Worm (Caenorhabditis elegans): ENCODE results near the gene Y54G11A.4.

Gene Y54G11A.4

DNA sequence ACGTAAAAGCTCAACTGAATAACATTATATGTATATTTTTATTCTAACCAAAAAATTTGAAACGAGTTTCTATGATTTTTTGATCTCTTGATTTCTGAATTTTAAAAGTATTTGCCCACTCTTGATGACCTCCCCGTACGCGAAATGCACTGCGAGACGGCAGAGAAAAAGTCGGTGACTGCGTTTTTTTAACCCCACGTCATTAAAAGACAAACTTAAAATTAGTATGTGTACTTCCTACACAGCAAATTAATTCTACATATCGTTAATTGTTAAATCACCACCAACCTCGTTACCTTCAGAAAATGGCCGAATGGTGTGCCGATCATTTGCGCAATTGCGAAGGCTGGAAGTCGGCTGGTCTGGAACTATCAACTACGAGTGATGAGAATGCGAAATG, at the start of gene Y54G11A.4:
Gene Y54G11A.4, plus strand, starts transcription at position 301 of the 400 bp plus-strand sequence.
- no peak for TF ChIP-seq tra-4 (tag; optimal IDR thresholded peaks at IDR 0.05)
- TF ChIP-seq ets-7 (tag; optimal IDR thresholded peaks at IDR 0.05) = no peak
- no peak for TF ChIP-seq pes-1 (GFP tag; IDR thresholded peaks at IDR 0.05)
- no peak for TF ChIP-seq tbx-11 (GFP tag; IDR thresholded peaks at IDR 0.05)
- TF ChIP-seq hmbx-1 (tag; optimal IDR thresholded peaks at IDR 0.05) = no peak
- TF ChIP-seq ama-1 (optimal IDR thresholded peaks at IDR 0.05) = no peak
- TF ChIP-seq B0310.2 (tag; optimal IDR thresholded peaks at IDR 0.05) = no peak
- no peak for TF ChIP-seq hmg-4 (GFP tag; optimal IDR thresholded peaks at IDR 0.05)
- no peak for TF ChIP-seq scrt-1 (GFP tag; IDR thresholded peaks at IDR 0.05)
- TF ChIP-seq sea-1 (GFP tag; conservative IDR thresholded peaks at IDR 0.05) = no peak
- no peak for TF ChIP-seq ceh-13 (GFP tag; optimal IDR thresholded peaks at IDR 0.05)
- no peak for TF ChIP-seq hnd-1 (tag; optimal IDR thresholded peaks at IDR 0.05)
- TF ChIP-seq ceh-36 (tag; optimal IDR thresholded peaks at IDR 0.05) = no peak
- TF ChIP-seq F13C5.2 (tag; optimal IDR thresholded peaks at IDR 0.05) = no peak
- no peak for TF ChIP-seq tbx-37 (GFP tag; conservative IDR thresholded peaks at IDR 0.05)

ce11 chrII:14243503-14243902, 49.1 kb upstream of the Y54G11A.4 start, which contains the start of gene jmjd-2:
jmjd-2 (minus strand) TSS chrII:14243603.
- TF ChIP-seq B0310.2 (tag; optimal IDR thresholded peaks at IDR 0.05) = no peak
- TF ChIP-seq ama-1 (optimal IDR thresholded peaks at IDR 0.05) = no peak
- no peak for TF ChIP-seq tbx-37 (GFP tag; conservative IDR thresholded peaks at IDR 0.05)
- no peak for TF ChIP-seq ets-7 (tag; optimal IDR thresholded peaks at IDR 0.05)
- TF ChIP-seq scrt-1 (GFP tag; IDR thresholded peaks at IDR 0.05) = no peak
- no peak for TF ChIP-seq ceh-13 (GFP tag; optimal IDR thresholded peaks at IDR 0.05)
- no peak for TF ChIP-seq sea-1 (GFP tag; conservative IDR thresholded peaks at IDR 0.05)

- TF ChIP-seq tbx-11 (GFP tag; IDR thresholded peaks at IDR 0.05) (no peak), B0310.2 (tag; optimal IDR thresholded peaks at IDR 0.05) (no peak), scrt-1 (GFP tag; IDR thresholded peaks at IDR 0.05) (no peak), hmg-4 (GFP tag; optimal IDR thresholded peaks at IDR 0.05) (no peak), F13C5.2 (tag; optimal IDR thresholded peaks at IDR 0.05) (no peak), hnd-1 (tag; optimal IDR thresholded peaks at IDR 0.05) (no peak), ets-7 (tag; optimal IDR thresholded peaks at IDR 0.05) (no peak)
Observed at ce11 chrII:14244457-14245254, 48.0 kb upstream of the Y54G11A.4 start.

DNA sequence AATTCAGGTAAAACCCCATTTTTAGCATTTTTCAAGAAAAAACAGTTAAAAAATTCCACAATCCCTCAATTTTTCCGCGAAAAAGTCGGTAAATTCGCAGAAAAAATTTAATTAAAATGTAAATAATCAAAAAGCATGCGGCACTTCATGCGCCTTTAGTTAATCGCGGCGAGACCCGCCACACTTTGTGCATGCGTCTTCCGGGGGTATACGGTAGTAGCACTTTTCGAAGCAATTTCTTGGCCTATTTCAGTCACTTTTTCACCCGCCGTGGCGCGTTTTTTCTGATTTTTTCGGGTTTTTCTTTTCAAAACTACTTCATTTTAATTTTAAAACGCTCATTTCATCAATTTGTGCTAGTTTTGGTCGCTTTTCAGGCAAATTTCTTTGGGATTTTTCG, 45.4 kb upstream of the Y54G11A.4 start:
- TF ChIP-seq ceh-36 (tag; optimal IDR thresholded peaks at IDR 0.05) (no peak), ceh-13 (GFP tag; optimal IDR thresholded peaks at IDR 0.05) (no peak), hnd-1 (tag; optimal IDR thresholded peaks at IDR 0.05) (no peak), F13C5.2 (tag; optimal IDR thresholded peaks at IDR 0.05) (no peak), ets-7 (tag; optimal IDR thresholded peaks at IDR 0.05) (no peak), B0310.2 (tag; optimal IDR thresholded peaks at IDR 0.05) (no peak), hmg-4 (GFP tag; optimal IDR thresholded peaks at IDR 0.05) (no peak), tbx-11 (GFP tag; IDR thresholded peaks at IDR 0.05) (no peak), ama-1 (optimal IDR thresholded peaks at IDR 0.05) (no peak), aly-1 (tag; optimal IDR thresholded peaks at IDR 0.05) (no peak), hmbx-1 (tag; optimal IDR thresholded peaks at IDR 0.05) (no peak), pes-1 (GFP tag; IDR thresholded peaks at IDR 0.05) (no peak), scrt-1 (GFP tag; IDR thresholded peaks at IDR 0.05) (no peak), flt-1 (GFP tag; IDR thresholded peaks at IDR 0.05) (no peak), sea-1 (GFP tag; conservative IDR thresholded peaks at IDR 0.05) (no peak), tra-4 (tag; optimal IDR thresholded peaks at IDR 0.05) (no peak), tbx-37 (GFP tag; conservative IDR thresholded peaks at IDR 0.05) (no peak)

DNA sequence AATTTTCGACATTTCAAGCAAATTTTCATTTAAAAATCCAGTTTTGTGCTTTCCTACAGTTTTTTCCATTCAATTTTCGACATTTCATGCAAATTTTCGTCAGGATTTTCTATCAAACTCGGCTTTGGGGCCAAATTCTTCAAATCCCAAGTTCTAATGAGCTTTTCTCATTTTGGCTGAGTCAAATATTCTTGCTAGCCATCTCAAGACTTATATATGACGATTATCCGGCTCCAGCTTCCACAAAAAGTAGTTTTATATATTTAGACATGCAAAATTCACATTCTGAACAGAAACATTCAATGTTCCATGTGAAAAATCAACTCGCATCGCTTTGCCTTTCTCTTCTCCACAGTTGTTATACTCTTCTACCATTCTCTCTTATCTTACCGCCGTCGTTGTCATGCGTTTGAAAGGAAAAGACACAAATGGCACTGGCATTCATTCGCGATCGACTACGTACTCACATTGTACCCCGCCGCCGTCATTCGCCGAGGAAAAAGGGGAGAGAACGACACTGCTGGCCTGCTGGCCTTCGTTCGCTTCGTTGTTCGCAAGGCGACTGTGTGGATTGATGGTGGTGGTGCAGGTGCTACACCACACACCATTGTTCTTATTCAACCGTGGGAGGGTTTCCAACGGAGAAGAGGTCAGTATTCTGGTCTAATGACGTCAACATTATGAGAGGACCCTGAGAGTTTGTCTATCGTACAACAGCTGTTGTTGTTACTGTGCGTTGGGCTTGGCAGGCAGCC, 44.7 kb upstream of the Y54G11A.4 start:
- TF ChIP-seq F13C5.2 (tag; optimal IDR thresholded peaks at IDR 0.05) (no peak), sea-1 (GFP tag; conservative IDR thresholded peaks at IDR 0.05) (peak; percentile 64; the same call in 1 of the 2 replicates), aly-1 (tag; optimal IDR thresholded peaks at IDR 0.05) (peak; percentile 15), hmg-4 (GFP tag; optimal IDR thresholded peaks at IDR 0.05) (peak; percentile 94), ceh-36 (tag; optimal IDR thresholded peaks at IDR 0.05) (no peak), tbx-37 (GFP tag; conservative IDR thresholded peaks at IDR 0.05) (no peak), tra-4 (tag; optimal IDR thresholded peaks at IDR 0.05) (no peak), hnd-1 (tag; optimal IDR thresholded peaks at IDR 0.05) (no peak), scrt-1 (GFP tag; IDR thresholded peaks at IDR 0.05) (no peak), hmbx-1 (tag; optimal IDR thresholded peaks at IDR 0.05) (no peak), ama-1 (optimal IDR thresholded peaks at IDR 0.05) (no peak), tbx-11 (GFP tag; IDR thresholded peaks at IDR 0.05) (0 out of 2 replicates have a peak, but pooled peaks have one; percentile 32), B0310.2 (tag; optimal IDR thresholded peaks at IDR 0.05) (no peak), flt-1 (GFP tag; IDR thresholded peaks at IDR 0.05) (no peak; the same call in 1 of the 2 replicates), ceh-13 (GFP tag; optimal IDR thresholded peaks at IDR 0.05) (no peak), ets-7 (tag; optimal IDR thresholded peaks at IDR 0.05) (no peak), pes-1 (GFP tag; IDR thresholded peaks at IDR 0.05) (0 out of 2 replicates have a peak, but pooled peaks have one; percentile 15)

DNA sequence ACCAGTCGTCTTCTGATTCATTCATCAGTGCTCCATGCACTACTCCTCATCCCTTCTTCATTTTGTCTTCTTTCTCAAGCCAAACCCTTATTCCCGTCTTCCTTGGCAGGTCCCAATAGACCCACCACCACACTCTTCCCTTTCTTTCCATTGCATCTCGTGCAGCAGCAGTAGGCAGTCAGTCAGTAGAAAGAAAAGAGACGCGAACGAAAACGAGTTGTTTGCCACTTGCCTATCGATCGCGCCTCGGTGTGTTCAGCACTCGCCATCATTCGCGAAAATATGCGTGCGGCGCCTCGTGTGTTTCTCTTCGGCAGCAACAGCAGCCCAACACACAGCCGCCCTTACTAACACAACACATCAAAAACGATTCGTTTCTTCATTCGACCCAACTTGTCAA, 43.1 kb upstream of the Y54G11A.4 start:
- TF ChIP-seq tbx-37 (GFP tag; conservative IDR thresholded peaks at IDR 0.05) (no peak), ets-7 (tag; optimal IDR thresholded peaks at IDR 0.05) (peak; percentile 20), hnd-1 (tag; optimal IDR thresholded peaks at IDR 0.05) (no peak), ama-1 (optimal IDR thresholded peaks at IDR 0.05) (peak; percentile 95), scrt-1 (GFP tag; IDR thresholded peaks at IDR 0.05) (no peak), ceh-13 (GFP tag; optimal IDR thresholded peaks at IDR 0.05) (no peak), tra-4 (tag; optimal IDR thresholded peaks at IDR 0.05) (no peak), aly-1 (tag; optimal IDR thresholded peaks at IDR 0.05) (peak; percentile 70), flt-1 (GFP tag; IDR thresholded peaks at IDR 0.05) (peak; percentile 73), F13C5.2 (tag; optimal IDR thresholded peaks at IDR 0.05) (no peak), B0310.2 (tag; optimal IDR thresholded peaks at IDR 0.05) (no peak), pes-1 (GFP tag; IDR thresholded peaks at IDR 0.05) (peak; percentile 61), ceh-36 (tag; optimal IDR thresholded peaks at IDR 0.05) (peak; percentile 14), hmg-4 (GFP tag; optimal IDR thresholded peaks at IDR 0.05) (peak; percentile 76), sea-1 (GFP tag; conservative IDR thresholded peaks at IDR 0.05) (no peak; the same call in 1 of the 2 replicates), tbx-11 (GFP tag; IDR thresholded peaks at IDR 0.05) (0 out of 2 replicates have a peak, but pooled peaks have one; percentile 22), hmbx-1 (tag; optimal IDR thresholded peaks at IDR 0.05) (no peak)
